Fruit fly (Drosophila melanogaster) whole organism, embryonic: ENCODE results near the gene CG3556.

Source experiments
- Bgb ChIP-seq: fragments of 200-800 bp; sonication (Bioruptor generic); IDR thresholded peaks from 2 replicates; pipeline ENCODE4 v1.3.6; 2022; ENCODE audit warnings: missing biosample characterization, missing genetic modification characterization; ENCODE audit not compliant: partially characterized antibody
- CG10147 ChIP-seq: fragments of 200-800 bp; sonication (Bioruptor generic); optimal IDR thresholded peaks from 2 replicates; lab custom pipeline; 2019; ENCODE audit warnings: missing biosample characterization, mild to moderate bottlenecking, missing genetic modification characterization, moderate library complexity
- CG10462 ChIP-seq: fragments of 200-800 bp; sonication (Bioruptor generic); optimal IDR thresholded peaks from 2 replicates; lab custom pipeline; 2016; ENCODE audit warnings: missing biosample characterization, missing genetic modification characterization
- CG10979 ChIP-seq: fragments of 200-800 bp; sonication (Bioruptor generic); optimal IDR thresholded peaks from 2 replicates; lab custom pipeline; 2018; ENCODE audit warnings: missing biosample characterization, mild to moderate bottlenecking, missing genetic modification characterization, moderate library complexity
- CG13775 ChIP-seq: fragments of 200-800 bp; sonication (Bioruptor generic); optimal IDR thresholded peaks from 3 replicates; lab custom pipeline; 2017; ENCODE audit warnings: missing biosample characterization, mild to moderate bottlenecking, missing genetic modification characterization
- CG14965 ChIP-seq: fragments of 200-800 bp; sonication (Bioruptor generic); optimal IDR thresholded peaks from 2 replicates; lab custom pipeline; 2016; ENCODE audit warnings: missing biosample characterization, missing genetic modification characterization, borderline replicate concordance
- CG15601 ChIP-seq: fragments of 200-800 bp; sonication (Bioruptor generic); optimal IDR thresholded peaks from 3 replicates; lab custom pipeline; 2019; ENCODE audit warnings: missing biosample characterization, mild to moderate bottlenecking, missing genetic modification characterization, moderate library complexity
- CG16815 ChIP-seq: fragments of 200-800 bp; sonication (Bioruptor generic); optimal IDR thresholded peaks from 3 replicates; lab custom pipeline; 2017; ENCODE audit warnings: missing biosample characterization, mild to moderate bottlenecking, missing genetic modification characterization
- CG16863 ChIP-seq: fragments of 200-800 bp; sonication (Bioruptor generic); optimal IDR thresholded peaks from 3 replicates; lab custom pipeline; 2016; ENCODE audit warnings: missing biosample characterization, missing genetic modification characterization
- CG17568 ChIP-seq: fragments of 200-800 bp; sonication (Bioruptor generic); optimal IDR thresholded peaks from 2 replicates; lab custom pipeline; 2018; ENCODE audit warnings: missing biosample characterization, mild to moderate bottlenecking, missing genetic modification characterization, moderate library complexity
- CG2116 ChIP-seq: fragments of 200-800 bp; sonication (Bioruptor generic); optimal IDR thresholded peaks from 3 replicates; lab custom pipeline; 2018; ENCODE audit warnings: missing biosample characterization, mild to moderate bottlenecking, missing genetic modification characterization
- CG2712 ChIP-seq: fragments of 200-800 bp; optimal IDR thresholded peaks from 3 replicates; lab custom pipeline; 2019; ENCODE audit warnings: missing biosample characterization, mild to moderate bottlenecking, missing genetic modification characterization, moderate library complexity
- CG34224 ChIP-seq: fragments of 200-800 bp; sonication (Bioruptor generic); IDR thresholded peaks from 3 replicates; pipeline ENCODE4 v1.3.6; 2022; ENCODE audit warnings: missing biosample characterization, missing genetic modification characterization; ENCODE audit not compliant: partially characterized antibody
- CG34422 ChIP-seq: fragments of 200-800 bp; sonication (Bioruptor generic); IDR thresholded peaks from 3 replicates; pipeline ENCODE4 v1.3.6; 2022; ENCODE audit warnings: missing biosample characterization, missing genetic modification characterization
- CG3847 ChIP-seq: fragments of 200-800 bp; sonication (Bioruptor generic); IDR thresholded peaks from 2 replicates; pipeline ENCODE4 v1.3.6; 2022; ENCODE audit warnings: missing biosample characterization, missing genetic modification characterization
- CG4617 ChIP-seq: fragments of 200-800 bp; sonication (Bioruptor generic); optimal IDR thresholded peaks from 3 replicates; lab custom pipeline; 2016; ENCODE audit warnings: missing biosample characterization, missing genetic modification characterization, borderline replicate concordance
- CG6689 ChIP-seq: fragments of 200-800 bp; sonication (Bioruptor generic); IDR thresholded peaks from 2 replicates; pipeline ENCODE4 v1.3.6; 2022; ENCODE audit warnings: missing biosample characterization, missing genetic modification characterization
- CG6791 ChIP-seq: fragments of 200-800 bp; sonication (Bioruptor generic); IDR thresholded peaks from 3 replicates; pipeline ENCODE4 v1.3.6; 2022; ENCODE audit warnings: missing biosample characterization, missing genetic modification characterization; ENCODE audit not compliant: partially characterized antibody
- CG8388 ChIP-seq: fragments of 200-800 bp; sonication (Bioruptor generic); optimal IDR thresholded peaks from 2 replicates; lab custom pipeline; 2019; ENCODE audit warnings: missing biosample characterization, mild to moderate bottlenecking, missing genetic modification characterization, moderate library complexity
- CG9609 ChIP-seq: fragments of 200-800 bp; sonication (Bioruptor generic); optimal IDR thresholded peaks from 3 replicates; lab custom pipeline; 2016; ENCODE audit warnings: missing biosample characterization, missing genetic modification characterization
- CHES-1-like ChIP-seq: fragments of 200-800 bp; sonication (Bioruptor generic); optimal IDR thresholded peaks from 2 replicates; lab custom pipeline; 2016; ENCODE audit warnings: missing biosample characterization, missing genetic modification characterization
- ERR ChIP-seq: fragments of 200-800 bp; sonication (Bioruptor generic); optimal IDR thresholded peaks from 2 replicates; lab custom pipeline; 2016; ENCODE audit warnings: missing biosample characterization, missing genetic modification characterization
- Gsc ChIP-seq: fragments of 200-800 bp; sonication (Bioruptor generic); IDR thresholded peaks from 2 replicates; pipeline ENCODE4 v1.3.6; 2022; ENCODE audit warnings: missing biosample characterization, missing genetic modification characterization
- Gug ChIP-seq: fragments of 200-800 bp; sonication (Bioruptor generic); IDR thresholded peaks from 4 replicates; pipeline ENCODE4 v1.3.6; 2022; ENCODE audit warnings: missing biosample characterization, missing genetic modification characterization
- H15 ChIP-seq: fragments of 200-800 bp; sonication (Bioruptor generic); IDR thresholded peaks from 3 replicates; pipeline ENCODE4 v1.3.6; 2022; ENCODE audit warnings: missing biosample characterization, missing genetic modification characterization
- Hr78 ChIP-seq, 2 experiments: fragments of 200-800 bp in 1 of 2; fragments of >200 bp in 1 of 2; sonication (Bioruptor generic) in 1 of 2; optimal IDR thresholded peaks; 2 replicates each; lab custom pipeline; 2017 to 2019; ENCODE audit warnings: missing biosample characterization in 2 of 2, missing genetic modification characterization in 2 of 2, mild to moderate bottlenecking in 1 of 2, moderate library complexity in 1 of 2
- Oli ChIP-seq: fragments of 200-800 bp; sonication (Bioruptor generic); optimal IDR thresholded peaks from 2 replicates; lab custom pipeline; 2018; ENCODE audit warnings: missing biosample characterization, mild to moderate bottlenecking, missing genetic modification characterization, moderate library complexity
- Optix ChIP-seq: fragments of 200-800 bp; sonication (Bioruptor generic); IDR thresholded peaks from 3 replicates; pipeline ENCODE4 v1.3.6; 2022; ENCODE audit warnings: missing biosample characterization, missing genetic modification characterization
- Scr ChIP-seq: fragments of 200-800 bp; sonication (Bioruptor generic); IDR thresholded peaks from 2 replicates; pipeline ENCODE4 v1.3.6; 2022; ENCODE audit warnings: missing biosample characterization, missing genetic modification characterization; ENCODE audit not compliant: partially characterized antibody
- Six4 ChIP-seq: fragments of 200-800 bp; sonication (Bioruptor generic); optimal IDR thresholded peaks from 2 replicates; lab custom pipeline; 2016; ENCODE audit warnings: missing biosample characterization, missing genetic modification characterization
- ash1 ChIP-seq: fragments of 200-800 bp; sonication (Bioruptor generic); optimal IDR thresholded peaks from 2 replicates; lab custom pipeline; 2018; ENCODE audit warnings: missing biosample characterization, mild to moderate bottlenecking, missing genetic modification characterization
- ato ChIP-seq: fragments of 200-800 bp; sonication (Bioruptor generic); IDR thresholded peaks from 2 replicates; pipeline ENCODE4 v1.3.6; 2022; ENCODE audit warnings: missing biosample characterization, missing genetic modification characterization; ENCODE audit not compliant: partially characterized antibody
- bigmax ChIP-seq: fragments of 200-800 bp; sonication (Bioruptor generic); optimal IDR thresholded peaks from 2 replicates; lab custom pipeline; 2018; ENCODE audit warnings: missing biosample characterization, mild to moderate bottlenecking, missing genetic modification characterization
- chif ChIP-seq, 2 experiments: fragments of 200-800 bp; sonication (Bioruptor generic); optimal IDR thresholded peaks; 3 replicates each; lab custom pipeline; 2016; ENCODE audit warnings: missing biosample characterization in 2 of 2, missing genetic modification characterization in 2 of 2
- corto ChIP-seq: fragments of 200-800 bp; sonication (Bioruptor generic); optimal IDR thresholded peaks from 2 replicates; lab custom pipeline; 2016; ENCODE audit warnings: missing biosample characterization, mild to moderate bottlenecking, missing genetic modification characterization, moderate library complexity
- crol ChIP-seq: fragments of 200-800 bp; sonication (Bioruptor generic); IDR thresholded peaks from 2 replicates; pipeline ENCODE4 v1.3.6; 2022; ENCODE audit warnings: missing biosample characterization, missing genetic modification characterization
- gcm ChIP-seq: fragments of 200-800 bp; sonication (Bioruptor generic); optimal IDR thresholded peaks from 2 replicates; lab custom pipeline; 2019; ENCODE audit warnings: missing biosample characterization, mild to moderate bottlenecking, missing genetic modification characterization, moderate library complexity
- jing ChIP-seq: fragments of 200-800 bp; sonication (Bioruptor generic); optimal IDR thresholded peaks from 2 replicates; lab custom pipeline; 2018; ENCODE audit warnings: missing biosample characterization, mild to moderate bottlenecking, missing genetic modification characterization
- phol ChIP-seq: fragments of 200-800 bp; sonication (Bioruptor generic); optimal IDR thresholded peaks from 3 replicates; lab custom pipeline; 2018; ENCODE audit warnings: missing biosample characterization, mild to moderate bottlenecking, missing genetic modification characterization, moderate library complexity
- pnt ChIP-seq: fragments of 200-800 bp; sonication (Bioruptor generic); optimal IDR thresholded peaks from 3 replicates; lab custom pipeline; 2016; ENCODE audit warnings: missing biosample characterization, missing genetic modification characterization
- repo ChIP-seq: fragments of 200-800 bp; sonication (Bioruptor generic); optimal IDR thresholded peaks from 2 replicates; lab custom pipeline; 2016; ENCODE audit warnings: missing biosample characterization, missing genetic modification characterization
- scrt ChIP-seq: fragments of 200-800 bp; sonication (Bioruptor generic); optimal IDR thresholded peaks from 2 replicates; lab custom pipeline; 2018; ENCODE audit warnings: missing biosample characterization, mild to moderate bottlenecking, missing genetic modification characterization, moderate library complexity
- sima ChIP-seq: fragments of 200-800 bp; sonication (Bioruptor generic); optimal IDR thresholded peaks from 2 replicates; lab custom pipeline; 2016; ENCODE audit warnings: missing biosample characterization, missing genetic modification characterization
- slp2 ChIP-seq: fragments of 200-800 bp; sonication (Bioruptor generic); optimal IDR thresholded peaks from 2 replicates; lab custom pipeline; 2016; ENCODE audit warnings: missing biosample characterization, missing genetic modification characterization
- stc ChIP-seq: fragments of 200-800 bp; sonication (Bioruptor generic); IDR thresholded peaks from 2 replicates; pipeline ENCODE4 v1.3.6; 2022; ENCODE audit warnings: missing biosample characterization, missing genetic modification characterization
- tin ChIP-seq: fragments of 200-800 bp; sonication (Bioruptor generic); optimal IDR thresholded peaks from 3 replicates; lab custom pipeline; 2016; ENCODE audit warnings: missing biosample characterization, missing genetic modification characterization
- tll ChIP-seq, 2 experiments: fragments of 200-800 bp in 1 of 2; fragments of >200 bp in 1 of 2; sonication (Bioruptor generic) in 1 of 2; optimal IDR thresholded peaks; 2 replicates each; lab custom pipeline; 2017 to 2019; ENCODE audit warnings: missing biosample characterization in 2 of 2, missing genetic modification characterization in 2 of 2, mild to moderate bottlenecking in 1 of 2, moderate library complexity in 1 of 2
- toy ChIP-seq: fragments of 200-800 bp; sonication (Bioruptor generic); IDR thresholded peaks from 2 replicates; pipeline ENCODE4 v1.3.6; 2022; ENCODE audit warnings: missing biosample characterization, missing genetic modification characterization
- trh ChIP-seq: fragments of 200-800 bp; sonication (Bioruptor generic); optimal IDR thresholded peaks from 2 replicates; lab custom pipeline; 2016; ENCODE audit warnings: missing biosample characterization, missing genetic modification characterization
- unc-4 ChIP-seq: fragments of 200-800 bp; sonication (Bioruptor generic); IDR thresholded peaks from 2 replicates; pipeline ENCODE4 v1.3.6; 2022; ENCODE audit warnings: missing biosample characterization, missing genetic modification characterization; ENCODE audit not compliant: partially characterized antibody

The CG3556 gene

dm6 chrX:4540430-4540932, 10.4 kb downstream of the CG3556 start, which contains the start of the genes rb and CHOp24 (continued):
- TF ChIP-seq CG6791 (GFP tag; lab: Robert Waterston, UW) (peak; percentile 88), tin (no peak), CG2116 (GFP tag; lab: Kevin White, UChicago) (peak; percentile 84), CG34224 (GFP tag; lab: Robert Waterston, UW) (peak; percentile 90), CG10147 (GFP tag; lab: Kevin White, UChicago) (no peak), repo (GFP tag; lab: Kevin White, UChicago) (no peak), gcm (GFP tag; lab: Kevin White, UChicago) (no peak), trh (no peak), toy (no peak), CG17568 (GFP tag; lab: Kevin White, UChicago) (no peak), jing (GFP tag; lab: Kevin White, UChicago) (no peak), Optix (GFP tag; lab: Robert Waterston, UW) (no peak), H15 (GFP tag; lab: Robert Waterston, UW) (no peak), CG4617 (peak; percentile 51), CG2712 (tag; lab: Kevin White, UChicago) (no peak), Oli (tag; lab: Kevin White, UChicago) (no peak), Scr (GFP tag; lab: Robert Waterston, UW) (peak; percentile 95), stc (GFP tag; lab: Robert Waterston, UW) (no peak), Six4 (GFP tag; lab: Kevin White, UChicago) (no peak), CHES-1-like (GFP tag; lab: Kevin White, UChicago) (peak; percentile 49), CG9609 (GFP tag; lab: Kevin White, UChicago) (no peak), ato (GFP tag; lab: Robert Waterston, UW) (peak; percentile 57; the same call in 1 of the 2 replicates), bigmax (GFP tag; lab: Kevin White, UChicago) (no peak), ash1 (GFP tag; lab: Kevin White, UChicago) (no peak), Hr78 (GFP tag; optimal IDR thresholded peaks at IDR 0.05; lab: Kevin White, UChicago) (no peak), Bgb (GFP tag; lab: Robert Waterston, UW) (peak; percentile 89), CG10979 (no peak), CG10462 (GFP tag; lab: Kevin White, UChicago) (no peak), CG16863 (GFP tag; lab: Kevin White, UChicago) (no peak), CG16815 (GFP tag; lab: Kevin White, UChicago) (no peak), Gug (GFP tag; lab: Robert Waterston, UW) (no peak), tll (GFP tag; optimal IDR thresholded peaks at IDR 0.05; lab: Kevin White, UChicago) (no peak), ERR (GFP tag; lab: Kevin White, UChicago) (no peak), CG13775 (GFP tag; lab: Kevin White, UChicago) (no peak), CG6689 (GFP tag; lab: Robert Waterston, UW) (no peak), CG14965 (GFP tag; lab: Kevin White, UChicago) (no peak), chif (GFP tag; optimal IDR thresholded peaks at IDR 0.05; lab: Kevin White, UChicago) (no peak), CG15601 (tag; lab: Kevin White, UChicago) (no peak), Gsc (GFP tag; lab: Robert Waterston, UW) (no peak), phol (tag; lab: Kevin White, UChicago) (peak; percentile 42), CG34422 (GFP tag; lab: Robert Waterston, UW) (no peak), scrt (GFP tag; lab: Kevin White, UChicago) (no peak), sima (no peak), unc-4 (GFP tag; lab: Robert Waterston, UW) (peak; percentile 94), pnt (peak; percentile 31), slp2 (GFP tag; lab: Kevin White, UChicago) (no peak), CG3847 (peak; percentile 17; the same call in 1 of the 2 replicates), corto (no peak), CG8388 (GFP tag; lab: Kevin White, UChicago) (no peak), crol (GFP tag; lab: Robert Waterston, UW) (no peak)
